Worm (Caenorhabditis elegans) whole organism, mixed stage, embryonic: Measurements from ENCODE around the gene fkb-4.

Experiments
- bed-3 ChIP-seq: fragments of 200-800 bp; sonication (Bioruptor generic); optimal IDR thresholded peaks from 3 replicates; lab custom pipeline; 2018; ENCODE audit warnings: mild to moderate bottlenecking, missing genetic modification characterization, moderate library complexity, missing compliant biosample characterization
- elt-3 ChIP-seq: fragments of 150-350 bp; optimal IDR thresholded peaks from 2 replicates; lab custom pipeline; 2014; ENCODE audit warnings: missing biosample characterization, missing genetic modification characterization
- hlh-1 ChIP-seq: fragments of 150-350 bp; optimal IDR thresholded peaks from 2 replicates; lab custom pipeline; 2014; ENCODE audit warnings: missing biosample characterization, missing genetic modification reagents, missing genetic modification characterization
- lin-13 ChIP-seq: fragments of 150-350 bp; optimal IDR thresholded peaks from 2 replicates; lab custom pipeline; 2014; ENCODE audit warnings: missing biosample characterization, missing genetic modification characterization
- lsy-2 ChIP-seq: fragments of 150-350 bp; optimal IDR thresholded peaks from 2 replicates; lab custom pipeline; 2014; ENCODE audit warnings: missing biosample characterization, missing genetic modification characterization
- nhr-12 ChIP-seq: fragments of 150-350 bp; optimal IDR thresholded peaks from 2 replicates; lab custom pipeline; 2014; ENCODE audit warnings: missing biosample characterization, missing genetic modification characterization
- nhr-76 ChIP-seq: sonication (generic microtip); optimal IDR thresholded peaks from 2 replicates; lab custom pipeline; 2017; ENCODE audit warnings: missing biosample characterization, missing genetic modification characterization
- pha-4 ChIP-seq: fragments of 150-350 bp; optimal IDR thresholded peaks from 2 replicates; lab custom pipeline; 2018; ENCODE audit warnings: missing biosample characterization, missing genetic modification reagents, missing genetic modification characterization
- snpc-4 ChIP-seq: fragments of 150-350 bp; optimal IDR thresholded peaks from 2 replicates; lab custom pipeline; 2014; ENCODE audit warnings: missing biosample characterization, missing genetic modification characterization
- sptf-1 ChIP-seq: sonication (generic microtip); optimal IDR thresholded peaks from 2 replicates; lab custom pipeline; 2017; ENCODE audit warnings: mild to moderate bottlenecking, missing genetic modification characterization, moderate library complexity, missing compliant biosample characterization
- tbx-8 ChIP-seq: fragments of 200-800 bp; sonication (Bioruptor generic); optimal IDR thresholded peaks from 2 replicates; lab custom pipeline; 2018; ENCODE audit warnings: mild to moderate bottlenecking, missing genetic modification characterization, moderate library complexity, missing compliant biosample characterization
- unc-39 ChIP-seq: fragments of 150-350 bp; optimal IDR thresholded peaks from 2 replicates; lab custom pipeline; 2014; ENCODE audit warnings: missing biosample characterization, missing genetic modification characterization
- unc-62 ChIP-seq: fragments of 150-350 bp; optimal IDR thresholded peaks from 2 replicates; lab custom pipeline; 2014; ENCODE audit warnings: missing biosample characterization, missing genetic modification reagents, missing genetic modification characterization
- ztf-11 ChIP-seq: fragments of 150-350 bp; optimal IDR thresholded peaks from 2 replicates; lab custom pipeline; 2014; ENCODE audit warnings: missing biosample characterization, missing genetic modification characterization

ce11 chrV:12760913-12761312 is 26.0 kb downstream of the fkb-4 start, which contains the start of gene F18E2.15:
- no peak for TF ChIP-seq hlh-1
- TF ChIP-seq pha-4 (tag; lab: Kevin White, UChicago), result no peak
- no peak for TF ChIP-seq elt-3 (tag; lab: Kevin White, UChicago)
- TF ChIP-seq lin-13, result no peak
- TF ChIP-seq bed-3 (GFP tag; lab: Kevin White, UChicago), result no peak
- TF ChIP-seq unc-62 (GFP tag; lab: Kevin White, UChicago), result no peak
- no peak for TF ChIP-seq unc-39 (tag; lab: Kevin White, UChicago)
- no peak for TF ChIP-seq nhr-76 (tag; lab: Kevin White, UChicago)
- no peak for TF ChIP-seq lsy-2 (tag; lab: Kevin White, UChicago)
- TF ChIP-seq nhr-12 (tag; lab: Kevin White, UChicago), result no peak
- no peak for TF ChIP-seq snpc-4 (tag; lab: Kevin White, UChicago)
- TF ChIP-seq tbx-8 (GFP tag; lab: Kevin White, UChicago), result no peak
- TF ChIP-seq sptf-1, result no peak
- no peak for TF ChIP-seq ztf-11 (tag; lab: Kevin White, UChicago)
